Fruit fly (Drosophila melanogaster): ENCODE results near the gene CG9701.
A peak's percentile ranks its signal among the peaks of the same experiment; 100 is the strongest.

Gene CG9701

dm6 chr3L:16755189-16755588 lies 21.8 kb downstream of the CG9701 start, which contains the start of gene CG42852:
Gene CG42852, plus strand, starts transcription at chr3L:16755489.
- TF ChIP-seq CG12744 (GFP tag; optimal IDR thresholded peaks at IDR 0.05) (no peak), cg (GFP tag; optimal IDR thresholded peaks at IDR 0.05) (no peak), lmd (GFP tag; IDR thresholded peaks at IDR 0.05) (no peak), CG43689 (GFP tag; IDR thresholded peaks at IDR 0.05) (no peak), CG15479 (GFP tag; optimal IDR thresholded peaks at IDR 0.05) (no peak), CG17359 (tag; optimal IDR thresholded peaks at IDR 0.05) (no peak), CrebB (tag; optimal IDR thresholded peaks at IDR 0.05) (no peak), h (optimal IDR thresholded peaks at IDR 0.05) (no peak), CG8359 (GFP tag; optimal IDR thresholded peaks at IDR 0.05; ENCODE audit: borderline replicate concordance) (no peak), CG7357 (GFP tag; IDR thresholded peaks at IDR 0.05) (no peak), CG1647 (GFP tag; optimal IDR thresholded peaks at IDR 0.05) (no peak), zen2 (GFP tag; IDR thresholded peaks at IDR 0.05; ENCODE audit: partially characterized antibody) (no peak), kay (GFP tag; optimal IDR thresholded peaks at IDR 0.05) (no peak), slp2 (GFP tag; optimal IDR thresholded peaks at IDR 0.05) (no peak)

- TF ChIP-seq ase (GFP tag; IDR thresholded peaks at IDR 0.05): no peak
- TF ChIP-seq CHES-1-like (GFP tag; optimal IDR thresholded peaks at IDR 0.05): no peak
- peak; percentile 13 for TF ChIP-seq dmrt11E (tag; optimal IDR thresholded peaks at IDR 0.05)
- TF ChIP-seq CG8089 (GFP tag; optimal IDR thresholded peaks at IDR 0.05): no peak
- no peak for TF ChIP-seq Chrac-16 (GFP tag; optimal IDR thresholded peaks at IDR 0.05)
- no peak for TF ChIP-seq pzg (GFP tag; optimal IDR thresholded peaks at IDR 0.05)
- TF ChIP-seq jumu (GFP tag; optimal IDR thresholded peaks at IDR 0.05): no peak
- TF ChIP-seq CG8359 (GFP tag; optimal IDR thresholded peaks at IDR 0.05; ENCODE audit: borderline replicate concordance): no peak
- TF ChIP-seq chinmo (GFP tag; IDR thresholded peaks at IDR 0.05; ENCODE audit: partially characterized antibody): 0 out of 4 replicates have a peak, but pooled peaks have one; percentile 16
- TF ChIP-seq CG8281 (tag; optimal IDR thresholded peaks at IDR 0.05): no peak
- TF ChIP-seq CG30403 (GFP tag; optimal IDR thresholded peaks at IDR 0.05): no peak
- no peak for TF ChIP-seq sd (tag; optimal IDR thresholded peaks at IDR 0.05)
- no peak for TF ChIP-seq gcm (GFP tag; optimal IDR thresholded peaks at IDR 0.05)
- peak; percentile 11 for TF ChIP-seq ewg (GFP tag; optimal IDR thresholded peaks at IDR 0.05)
- no peak for TF ChIP-seq CG11696 (GFP tag; IDR thresholded peaks at IDR 0.05)
- TF ChIP-seq kay (GFP tag; optimal IDR thresholded peaks at IDR 0.05): no peak
- TF ChIP-seq CG1233 (GFP tag; optimal IDR thresholded peaks at IDR 0.05): no peak
- peak in 1 of 2 experiments; percentile 69 for TF ChIP-seq bsh (GFP tag; optimal IDR thresholded peaks at IDR 0.05)
- no peak for TF ChIP-seq Vsx1 (GFP tag; optimal IDR thresholded peaks at IDR 0.05)
- peak; percentile 92 for TF ChIP-seq nom (GFP tag; optimal IDR thresholded peaks at IDR 0.05)
- peak; percentile 31 for TF ChIP-seq lbe (GFP tag; optimal IDR thresholded peaks at IDR 0.05)
- TF ChIP-seq CG17829 (tag; optimal IDR thresholded peaks at IDR 0.05): no peak
- TF ChIP-seq Ravus (GFP tag; IDR thresholded peaks at IDR 0.05): no peak
- TF ChIP-seq Dfd (GFP tag; optimal IDR thresholded peaks at IDR 0.05): no peak
- no peak for TF ChIP-seq CG2202 (tag; optimal IDR thresholded peaks at IDR 0.05)
- 0 out of 3 replicates have a peak, but pooled peaks have one; percentile 8 for TF ChIP-seq knrl (GFP tag; IDR thresholded peaks at IDR 0.05; ENCODE audit: partially characterized antibody)
- no peak for TF ChIP-seq Bteb2 (GFP tag; optimal IDR thresholded peaks at IDR 0.05)
- no peak for TF ChIP-seq CG17912 (GFP tag; optimal IDR thresholded peaks at IDR 0.05)
- TF ChIP-seq sim (GFP tag; IDR thresholded peaks at IDR 0.05): no peak
- no peak for TF ChIP-seq CG14710 (tag; optimal IDR thresholded peaks at IDR 0.05)
- no peak for TF ChIP-seq amos (GFP tag; IDR thresholded peaks at IDR 0.05; ENCODE audit: partially characterized antibody)
- TF ChIP-seq CG8290 (GFP tag; optimal IDR thresholded peaks at IDR 0.05): no peak
- no peak for TF ChIP-seq CG8290 (tag; optimal IDR thresholded peaks at IDR 0.05)
- TF ChIP-seq CG15601 (tag; optimal IDR thresholded peaks at IDR 0.05): no peak
- no peak for TF ChIP-seq z (GFP tag; IDR thresholded peaks at IDR 0.05)
- TF ChIP-seq pum (GFP tag; optimal IDR thresholded peaks at IDR 0.05): no peak
- no peak for TF ChIP-seq br (optimal IDR thresholded peaks at IDR 0.05)
Measured at dm6 chr3L:16758504-16759109, 25.3 kb downstream of the CG9701 start.
